Worm (Caenorhabditis elegans) whole organism, young adult: Measurements from ENCODE around the gene C55B6.7.

ENCODE experiments used
- B0019.2 ChIP-seq: fragments of 200-800 bp; sonication (Bioruptor generic); conservative IDR thresholded peaks from 2 replicates; pipeline ENCODE4 v1.3.6; 2022; ENCODE audit warnings: missing genetic modification reagents, missing genetic modification characterization, missing compliant biosample characterization
- B0336.3 ChIP-seq: fragments of 200-800 bp; sonication (Bioruptor generic); IDR thresholded peaks from 2 replicates; pipeline ENCODE4 v1.3.6; 2022; ENCODE audit warnings: missing genetic modification characterization, missing compliant biosample characterization
- C06A6.2 ChIP-seq: fragments of 200-800 bp; sonication (Bioruptor generic); conservative IDR thresholded peaks from 2 replicates; pipeline ENCODE4 v1.3.6; 2022; ENCODE audit warnings: missing genetic modification characterization, missing compliant biosample characterization
- C17E4.6 ChIP-seq: fragments of 200-800 bp; sonication (Bioruptor generic); IDR thresholded peaks from 2 replicates; pipeline ENCODE4 v1.3.6; 2022; ENCODE audit warnings: missing genetic modification reagents, missing genetic modification characterization, missing compliant biosample characterization
- F10E7.11 ChIP-seq: sonication (generic microtip); optimal IDR thresholded peaks from 2 replicates; lab custom pipeline; 2017; ENCODE audit warnings: mild to moderate bottlenecking, missing genetic modification characterization, moderate library complexity, missing compliant biosample characterization
- F22D6.2 ChIP-seq: sonication (generic microtip); optimal IDR thresholded peaks from 2 replicates; lab custom pipeline; 2016; ENCODE audit warnings: mild to moderate bottlenecking, missing genetic modification characterization, missing compliant biosample characterization
- F23B12.7 ChIP-seq: sonication (generic microtip); optimal IDR thresholded peaks from 2 replicates; lab custom pipeline; 2017; ENCODE audit warnings: missing genetic modification characterization, mild to moderate bottlenecking, missing compliant biosample characterization, antibody characterized with exemption, moderate library complexity; ENCODE audit not compliant: insufficient read depth
- F37B4.10 ChIP-seq: fragments of 200-800 bp; sonication (Bioruptor generic); IDR thresholded peaks from 2 replicates; pipeline ENCODE4 v1.3.6; 2022; ENCODE audit warnings: missing genetic modification characterization, missing compliant biosample characterization
- F39B2.1 ChIP-seq: fragments of 200-800 bp; sonication (Bioruptor generic); IDR thresholded peaks from 2 replicates; pipeline ENCODE4 v1.3.6; 2022; ENCODE audit warnings: missing genetic modification reagents, missing genetic modification characterization, missing compliant biosample characterization
- F57A8.1 ChIP-seq: fragments of 200-800 bp; sonication (Bioruptor generic); optimal IDR thresholded peaks from 2 replicates; lab custom pipeline; 2018; ENCODE audit warnings: mild to moderate bottlenecking, missing genetic modification characterization, moderate library complexity, missing compliant biosample characterization
- F57C9.4 ChIP-seq: sonication (generic microtip); optimal IDR thresholded peaks from 2 replicates; lab custom pipeline; 2017; ENCODE audit warnings: mild to moderate bottlenecking, missing genetic modification characterization, missing compliant biosample characterization
- K11D2.4 ChIP-seq: fragments of 200-800 bp; sonication (Bioruptor generic); IDR thresholded peaks from 2 replicates; pipeline ENCODE4 v1.3.6; 2022; ENCODE audit warnings: missing genetic modification reagents, missing genetic modification characterization, missing compliant biosample characterization
- Y56A3A.18 ChIP-seq: fragments of 200-800 bp; sonication (Bioruptor generic); IDR thresholded peaks from 2 replicates; pipeline ENCODE4 v1.3.6; 2022; ENCODE audit warnings: missing genetic modification reagents, missing genetic modification characterization, missing compliant biosample characterization
- Y79H2A.3 ChIP-seq: fragments of 200-800 bp; sonication (Bioruptor generic); conservative IDR thresholded peaks from 2 replicates; pipeline ENCODE4 v1.3.6; 2022; ENCODE audit warnings: missing genetic modification reagents, missing genetic modification characterization, missing compliant biosample characterization
- ama-1 ChIP-seq, 3 experiments: fragments of 150-350 bp in 1 of 3; sonication (generic microtip) in 2 of 3; optimal IDR thresholded peaks; 2 replicates each; lab custom pipeline; 2014 to 2018; ENCODE audit warnings: missing biosample characterization in 2 of 3, missing genetic modification characterization in 2 of 3, missing genetic modification reagents in 2 of 3
- aptf-2 ChIP-seq: fragments of 200-800 bp; sonication (Bioruptor generic); conservative IDR thresholded peaks from 2 replicates; pipeline ENCODE4 v1.3.6; 2022; ENCODE audit warnings: missing genetic modification reagents, missing genetic modification characterization, missing compliant biosample characterization
- atf-7 ChIP-seq: sonication (generic microtip); optimal IDR thresholded peaks from 2 replicates; lab custom pipeline; 2017; ENCODE audit warnings: mild to moderate bottlenecking, missing genetic modification characterization, missing compliant biosample characterization
- cebp-1 ChIP-seq, 2 experiments: fragments of 200-800 bp in 1 of 2; sonication (Bioruptor generic) in 1 of 2; sonication (generic microtip) in 1 of 2; IDR thresholded peaks in 1 of 2; optimal IDR thresholded peaks in 1 of 2; 2 replicates each; pipeline versions ENCODE4 v1.3.6 to Lab custom; 2017 to 2022; ENCODE audit warnings: missing compliant biosample characterization in 2 of 2, missing genetic modification characterization in 2 of 2, mild to moderate bottlenecking in 1 of 2, missing genetic modification reagents in 1 of 2, moderate library complexity in 1 of 2
- cebp-2 ChIP-seq: fragments of 200-800 bp; sonication (Bioruptor generic); IDR thresholded peaks from 2 replicates; pipeline ENCODE4 v1.3.6; 2022; ENCODE audit warnings: missing genetic modification characterization, missing compliant biosample characterization
- ceh-100 ChIP-seq: fragments of 200-800 bp; sonication (Bioruptor generic); IDR thresholded peaks from 2 replicates; pipeline ENCODE4 v1.3.6; 2022; ENCODE audit warnings: missing genetic modification reagents, missing genetic modification characterization, missing compliant biosample characterization
- ceh-27 ChIP-seq: fragments of 200-800 bp; sonication (Bioruptor generic); optimal IDR thresholded peaks from 2 replicates; lab custom pipeline; 2018; ENCODE audit warnings: mild to moderate bottlenecking, missing genetic modification characterization, moderate library complexity, missing compliant biosample characterization
- ceh-40 ChIP-seq: fragments of 200-800 bp; sonication (Bioruptor generic); IDR thresholded peaks from 2 replicates; pipeline ENCODE4 v1.3.6; 2022; ENCODE audit warnings: missing genetic modification characterization, missing compliant biosample characterization
- die-1 ChIP-seq: sonication (generic microtip); optimal IDR thresholded peaks from 2 replicates; lab custom pipeline; 2016; ENCODE audit warnings: missing genotype, mild to moderate bottlenecking, missing genetic modification characterization, missing compliant biosample characterization
- egl-44 ChIP-seq: fragments of 200-800 bp; sonication (Bioruptor generic); IDR thresholded peaks from 2 replicates; pipeline ENCODE4 v1.3.6; 2022; ENCODE audit warnings: missing genetic modification reagents, missing genetic modification characterization, missing compliant biosample characterization
- fkh-3 ChIP-seq: sonication (generic microtip); optimal IDR thresholded peaks from 2 replicates; lab custom pipeline; 2016; ENCODE audit warnings: mild to moderate bottlenecking, missing genetic modification characterization, missing compliant biosample characterization
- hlh-12 ChIP-seq: sonication (generic microtip); optimal IDR thresholded peaks from 2 replicates; lab custom pipeline; 2016; ENCODE audit warnings: missing genetic modification characterization, missing compliant biosample characterization
- lin-54 ChIP-seq: fragments of 200-800 bp; sonication (Bioruptor generic); optimal IDR thresholded peaks from 2 replicates; lab custom pipeline; 2018; ENCODE audit warnings: mild to moderate bottlenecking, missing genetic modification characterization, missing compliant biosample characterization
- lsy-27 ChIP-seq: sonication (generic microtip); optimal IDR thresholded peaks from 2 replicates; lab custom pipeline; 2017; ENCODE audit warnings: missing genetic modification characterization, mild to moderate bottlenecking, missing compliant biosample characterization, antibody characterized with exemption, missing genotype, borderline replicate concordance; ENCODE audit not compliant: insufficient read depth
- madf-10 ChIP-seq: sonication (generic microtip); optimal IDR thresholded peaks from 2 replicates; lab custom pipeline; 2016; ENCODE audit warnings: mild to moderate bottlenecking, missing genetic modification characterization, missing compliant biosample characterization
- madf-6 ChIP-seq: fragments of 200-800 bp; sonication (Bioruptor generic); IDR thresholded peaks from 2 replicates; pipeline ENCODE4 v1.3.6; 2022; ENCODE audit warnings: missing genetic modification reagents, missing genetic modification characterization, missing compliant biosample characterization
- mes-4 ChIP-seq: sonication (generic microtip); optimal IDR thresholded peaks from 2 replicates; lab custom pipeline; 2016; ENCODE audit warnings: missing genotype, missing genetic modification characterization, missing compliant biosample characterization
- nfya-1 ChIP-seq: sonication (generic microtip); optimal IDR thresholded peaks from 2 replicates; lab custom pipeline; 2017; ENCODE audit warnings: antibody characterized with exemption, missing compliant biosample characterization, missing genetic modification characterization, borderline replicate concordance; ENCODE audit not compliant: insufficient read depth
- nfyb-1 ChIP-seq: fragments of 200-800 bp; sonication (Bioruptor generic); IDR thresholded peaks from 2 replicates; pipeline ENCODE4 v1.3.6; 2022; ENCODE audit warnings: missing genetic modification reagents, missing genetic modification characterization, missing compliant biosample characterization
- nhr-120 ChIP-seq: fragments of 200-800 bp; sonication (Bioruptor generic); IDR thresholded peaks from 2 replicates; pipeline ENCODE4 v1.3.6; 2022; ENCODE audit warnings: missing genetic modification characterization, missing compliant biosample characterization
- nhr-27 ChIP-seq: fragments of 200-800 bp; sonication (Bioruptor generic); optimal IDR thresholded peaks from 2 replicates; lab custom pipeline; 2018; ENCODE audit warnings: mild to moderate bottlenecking, missing genetic modification characterization, moderate library complexity, missing compliant biosample characterization
- rcor-1 ChIP-seq: fragments of 200-800 bp; sonication (Bioruptor generic); IDR thresholded peaks from 2 replicates; pipeline ENCODE4 v1.3.6; 2022; ENCODE audit warnings: missing genetic modification reagents, missing genetic modification characterization, missing compliant biosample characterization
- sdz-38 ChIP-seq: sonication (generic microtip); optimal IDR thresholded peaks from 2 replicates; lab custom pipeline; 2016; ENCODE audit warnings: missing genotype, missing genetic modification characterization, missing compliant biosample characterization
- sea-2 ChIP-seq: fragments of 200-800 bp; sonication (Bioruptor generic); IDR thresholded peaks from 2 replicates; pipeline ENCODE4 v1.3.6; 2022; ENCODE audit warnings: missing genetic modification characterization, missing compliant biosample characterization
- snpc-3.4 ChIP-seq: sonication (generic microtip); optimal IDR thresholded peaks from 2 replicates; lab custom pipeline; 2017; ENCODE audit warnings: missing genetic modification characterization, mild to moderate bottlenecking, missing compliant biosample characterization, antibody characterized with exemption, moderate library complexity, missing genotype, missing genetic modification reagents
- snpc-4 ChIP-seq, 5 experiments: fragments of 150-350 bp in 1 of 5; sonication (generic microtip) in 4 of 5; optimal IDR thresholded peaks; 2 replicates each; lab custom pipeline; 2014 to 2018; ENCODE audit warnings: missing genetic modification characterization in 5 of 5, missing biosample characterization in 3 of 5, antibody characterized with exemption in 2 of 5, mild to moderate bottlenecking in 2 of 5, missing compliant biosample characterization in 2 of 5, missing genotype in 2 of 5, moderate library complexity in 2 of 5, missing genetic modification reagents in 1 of 5
- unc-130 ChIP-seq: sonication (generic microtip); optimal IDR thresholded peaks from 2 replicates; lab custom pipeline; 2016; ENCODE audit warnings: missing genetic modification reagents, missing genetic modification characterization, missing compliant biosample characterization
- ztf-22 ChIP-seq: fragments of 200-800 bp; sonication (Bioruptor generic); optimal IDR thresholded peaks from 2 replicates; lab custom pipeline; 2018; ENCODE audit warnings: mild to moderate bottlenecking, missing genetic modification characterization, moderate library complexity, missing compliant biosample characterization
- ztf-25 ChIP-seq: fragments of 200-800 bp; sonication (Bioruptor generic); IDR thresholded peaks from 2 replicates; pipeline ENCODE4 v1.3.6; 2022; ENCODE audit warnings: missing genetic modification reagents, missing genetic modification characterization, missing compliant biosample characterization
- ztf-28 ChIP-seq: fragments of 200-800 bp; sonication (Bioruptor generic); IDR thresholded peaks from 2 replicates; pipeline ENCODE4 v1.3.6; 2022; ENCODE audit warnings: missing genetic modification reagents, missing genetic modification characterization, missing compliant biosample characterization

Gene C55B6.7

DNA sequence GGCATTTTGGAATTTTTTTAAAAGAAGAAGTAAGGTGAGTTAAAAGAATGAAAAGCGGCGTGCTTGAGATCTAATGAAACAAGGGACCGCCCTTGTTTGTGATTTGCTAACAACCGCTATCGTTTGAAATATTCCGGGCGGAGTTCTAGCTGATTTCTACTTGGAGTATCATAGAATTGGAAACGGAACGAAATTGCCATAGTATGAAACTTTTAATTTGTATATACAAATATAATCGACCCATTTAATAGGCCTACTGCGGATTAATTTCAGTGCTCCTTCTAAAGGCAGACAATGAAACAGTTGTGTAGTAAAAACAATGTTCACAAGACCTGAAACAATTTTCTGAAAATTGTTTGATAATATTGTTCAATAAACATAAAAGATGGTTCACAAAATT lies at the start of gene C55B6.7:
Gene C55B6.7, minus strand, starts transcription at position 101 of the 400 bp plus-strand sequence.
- no peak for TF ChIP-seq sea-2 (GFP tag; lab: Robert Waterston, UW)
- TF ChIP-seq F57A8.1 (GFP tag; lab: Kevin White, UChicago), result no peak
- no peak for TF ChIP-seq lin-54 (GFP tag; lab: Kevin White, UChicago)
- TF ChIP-seq nhr-120, result no peak
- no peak for TF ChIP-seq ceh-27
- no peak for TF ChIP-seq rcor-1 (GFP tag; lab: Robert Waterston, UW)
- TF ChIP-seq B0019.2 (GFP tag; lab: Robert Waterston, UW), result no peak
- no peak for TF ChIP-seq F22D6.2 (tag; lab: Kevin White, UChicago)
- no peak for TF ChIP-seq Y56A3A.18 (GFP tag; lab: Robert Waterston, UW)
- no peak for TF ChIP-seq madf-10 (tag; lab: Kevin White, UChicago)

- TF ChIP-seq ama-1 (optimal IDR thresholded peaks at IDR 0.05; lab: Kevin White, UChicago) (no peak), ama-1 (GFP tag; optimal IDR thresholded peaks at IDR 0.05; lab: Kevin White, UChicago) (no peak), sea-2 (GFP tag; lab: Robert Waterston, UW) (no peak), F10E7.11 (tag; lab: Kevin White, UChicago) (no peak), mes-4 (tag; lab: Kevin White, UChicago) (no peak), nfyb-1 (GFP tag; lab: Robert Waterston, UW) (no peak), ceh-40 (GFP tag; lab: Robert Waterston, UW) (no peak), snpc-3.4 (tag; lab: Kevin White, UChicago) (no peak), unc-130 (GFP tag; lab: Kevin White, UChicago) (no peak), fkh-3 (tag; lab: Kevin White, UChicago) (no peak), nhr-27 (tag; lab: Kevin White, UChicago) (no peak), snpc-4 (GFP tag; optimal IDR thresholded peaks at IDR 0.05; lab: Kevin White, UChicago) (no peak), snpc-4 (tag; optimal IDR thresholded peaks at IDR 0.05; lab: Kevin White, UChicago) (no peak), nfya-1 (tag; lab: Kevin White, UChicago) (no peak), madf-6 (GFP tag; lab: Robert Waterston, UW) (no peak), atf-7 (tag; lab: Kevin White, UChicago) (no peak), ztf-28 (GFP tag; lab: Robert Waterston, UW) (no peak), C06A6.2 (GFP tag; lab: Robert Waterston, UW) (no peak), B0019.2 (GFP tag; lab: Robert Waterston, UW) (no peak), Y79H2A.3 (no peak)
Observed at ce11 chrX:7238562-7238961, 46.8 kb upstream of the C55B6.7 start, which contains the start of gene F46H5.3. F46H5.3 (minus strand) TSS chrX:7238662.

ce11 chrX:7236717-7237116 lies 44.9 kb upstream of the C55B6.7 start:
- TF ChIP-seq cebp-2 (GFP tag; lab: Robert Waterston, UW) (no peak), Y56A3A.18 (GFP tag; lab: Robert Waterston, UW) (no peak), lsy-27 (tag; lab: Kevin White, UChicago) (no peak), aptf-2 (GFP tag; lab: Robert Waterston, UW) (no peak), die-1 (no peak), B0336.3 (no peak), C06A6.2 (GFP tag; lab: Robert Waterston, UW) (no peak), F37B4.10 (GFP tag; lab: Robert Waterston, UW) (no peak), F57C9.4 (tag; lab: Kevin White, UChicago) (no peak), K11D2.4 (GFP tag; lab: Robert Waterston, UW) (no peak), hlh-12 (tag; lab: Kevin White, UChicago) (no peak), F23B12.7 (tag; lab: Kevin White, UChicago) (no peak), sdz-38 (tag; lab: Kevin White, UChicago) (no peak), cebp-1 (GFP tag; IDR thresholded peaks at IDR 0.05; lab: Robert Waterston, UW) (no peak), cebp-1 (tag; optimal IDR thresholded peaks at IDR 0.05; lab: Kevin White, UChicago) (no peak), ceh-100 (GFP tag; lab: Robert Waterston, UW) (no peak), egl-44 (GFP tag; lab: Robert Waterston, UW) (no peak), ztf-25 (GFP tag; lab: Robert Waterston, UW) (no peak), C17E4.6 (GFP tag; lab: Robert Waterston, UW) (no peak), F39B2.1 (no peak), ztf-22 (GFP tag; lab: Kevin White, UChicago) (no peak)
